Worm (Caenorhabditis elegans) whole organism, L1 larva: ENCODE data around the gene aars-1.
A peak's percentile ranks its signal among the peaks of the same experiment; 100 is the strongest.

ENCODE experiments used
- F16B12.6 ChIP-seq: fragments of 150-350 bp; optimal IDR thresholded peaks from 2 replicates; lab custom pipeline; 2014; ENCODE audit warnings: missing biosample characterization, missing genetic modification characterization
- ceh-63 ChIP-seq: fragments of 200-800 bp; sonication (Bioruptor generic); optimal IDR thresholded peaks from 2 replicates; lab custom pipeline; 2018; ENCODE audit warnings: mild to moderate bottlenecking, missing genetic modification characterization, missing compliant biosample characterization
- ceh-8 ChIP-seq: fragments of 200-800 bp; sonication (Bioruptor generic); optimal IDR thresholded peaks from 2 replicates; lab custom pipeline; 2018; ENCODE audit warnings: mild to moderate bottlenecking, missing genetic modification characterization, moderate library complexity, missing compliant biosample characterization
- efl-1 ChIP-seq, 4 experiments: fragments of 150-350 bp; optimal IDR thresholded peaks in 3 of 4; peaks in 1 of 4; 1 replicate in 1 of 4; 2 replicates in 3 of 4; lab custom pipeline; 2014; ENCODE audit warnings: missing biosample characterization in 2 of 4, missing genetic modification characterization in 2 of 4, missing genetic modification reagents in 2 of 4
- efl-3 ChIP-seq: fragments of 200-800 bp; sonication (Bioruptor generic); optimal IDR thresholded peaks from 2 replicates; lab custom pipeline; 2018; ENCODE audit warnings: mild to moderate bottlenecking, missing genetic modification characterization, missing compliant biosample characterization
- elt-2 ChIP-seq: sonication (generic microtip); optimal IDR thresholded peaks from 2 replicates; lab custom pipeline; 2016; ENCODE audit warnings: missing genetic modification characterization, mild to moderate bottlenecking, inconsistent platforms, missing compliant biosample characterization, missing genetic modification reagents
- elt-3 ChIP-seq, 6 experiments: fragments of 150-350 bp in 1 of 6; sonication (generic microtip); optimal IDR thresholded peaks; 2 replicates each; lab custom pipeline; 2017 to 2018; ENCODE audit warnings: missing biosample characterization in 6 of 6, missing genetic modification characterization in 6 of 6, inconsistent platforms in 1 of 6
- ets-5 ChIP-seq: fragments of 200-800 bp; sonication (Bioruptor generic); IDR thresholded peaks from 2 replicates; pipeline ENCODE4 v1.3.6; 2022; ENCODE audit warnings: missing genetic modification characterization, missing compliant biosample characterization
- fkh-8 ChIP-seq: sonication (generic microtip); optimal IDR thresholded peaks from 2 replicates; lab custom pipeline; 2016; ENCODE audit warnings: mild to moderate bottlenecking, missing genetic modification characterization, missing compliant biosample characterization
- fos-1 ChIP-seq: fragments of 150-350 bp; optimal IDR thresholded peaks from 2 replicates; lab custom pipeline; 2014; ENCODE audit warnings: missing biosample characterization, missing genetic modification characterization
- hlh-17 ChIP-seq: fragments of 200-800 bp; sonication (Bioruptor generic); optimal IDR thresholded peaks from 2 replicates; lab custom pipeline; 2018; ENCODE audit warnings: missing genetic modification characterization, mild to moderate bottlenecking, missing compliant biosample characterization, moderate library complexity, borderline replicate concordance
- hlh-4 ChIP-seq: sonication (generic microtip); optimal IDR thresholded peaks from 2 replicates; lab custom pipeline; 2016; ENCODE audit warnings: mild to moderate bottlenecking, missing genetic modification characterization, missing compliant biosample characterization
- irx-1 ChIP-seq: sonication (generic microtip); optimal IDR thresholded peaks from 2 replicates; lab custom pipeline; 2016; ENCODE audit warnings: missing genetic modification characterization, missing compliant biosample characterization
- isw-1 ChIP-seq: fragments of 200-800 bp; sonication (Bioruptor generic); IDR thresholded peaks from 2 replicates; pipeline ENCODE4 v1.3.6; 2022; ENCODE audit warnings: missing genetic modification characterization, missing compliant biosample characterization
- lin-13 ChIP-seq: fragments of 150-350 bp; optimal IDR thresholded peaks from 2 replicates; lab custom pipeline; 2014; ENCODE audit warnings: missing biosample characterization, missing genetic modification reagents, missing genetic modification characterization
- lin-14 ChIP-seq: fragments of 200-800 bp; sonication (Bioruptor generic); optimal IDR thresholded peaks from 2 replicates; lab custom pipeline; 2018; ENCODE audit warnings: mild to moderate bottlenecking, missing genetic modification characterization, moderate library complexity, missing compliant biosample characterization
- lin-15B ChIP-seq: fragments of 150-350 bp; sonication (generic microtip); optimal IDR thresholded peaks from 3 replicates; lab custom pipeline; 2014; ENCODE audit warnings: missing biosample characterization, missing genetic modification characterization
- lin-39 ChIP-seq: fragments of 150-350 bp; optimal IDR thresholded peaks from 2 replicates; lab custom pipeline; 2014; ENCODE audit warnings: missing biosample characterization, missing genetic modification reagents, missing genetic modification characterization
- lir-3 ChIP-seq: sonication (generic microtip); optimal IDR thresholded peaks from 2 replicates; lab custom pipeline; 2016; ENCODE audit warnings: mild to moderate bottlenecking, missing genetic modification characterization, moderate library complexity, missing compliant biosample characterization; ENCODE audit not compliant: poor library complexity
- mep-1 ChIP-seq: fragments of 150-350 bp; optimal IDR thresholded peaks from 2 replicates; lab custom pipeline; 2014; ENCODE audit warnings: missing biosample characterization, missing genetic modification characterization
- nhr-11 ChIP-seq: fragments of 150-350 bp; optimal IDR thresholded peaks from 2 replicates; lab custom pipeline; 2014; ENCODE audit warnings: missing biosample characterization, missing genetic modification characterization
- nhr-19 ChIP-seq: fragments of 200-800 bp; sonication (Bioruptor generic); conservative IDR thresholded peaks from 2 replicates; pipeline ENCODE4 v1.3.6; 2022; ENCODE audit warnings: missing genetic modification characterization, missing compliant biosample characterization
- nhr-71 ChIP-seq: sonication (generic microtip); optimal IDR thresholded peaks from 2 replicates; lab custom pipeline; 2016; ENCODE audit warnings: mild to moderate bottlenecking, missing genetic modification characterization, moderate library complexity, missing compliant biosample characterization
- nhr-77 ChIP-seq: fragments of 150-350 bp; optimal IDR thresholded peaks from 2 replicates; lab custom pipeline; 2014; ENCODE audit warnings: missing biosample characterization, missing genetic modification characterization
- nhr-84 ChIP-seq: sonication (generic microtip); optimal IDR thresholded peaks from 2 replicates; lab custom pipeline; 2017; ENCODE audit warnings: missing biosample characterization, missing genetic modification characterization
- rnt-1 ChIP-seq: sonication (generic microtip); optimal IDR thresholded peaks from 2 replicates; lab custom pipeline; 2016; ENCODE audit warnings: mild to moderate bottlenecking, missing genetic modification characterization, moderate library complexity, missing compliant biosample characterization
- sptf-1 ChIP-seq: fragments of 150-350 bp; optimal IDR thresholded peaks from 2 replicates; lab custom pipeline; 2014; ENCODE audit warnings: missing biosample characterization, missing genetic modification characterization
- tlp-1 ChIP-seq: fragments of 150-350 bp; optimal IDR thresholded peaks from 2 replicates; lab custom pipeline; 2014; ENCODE audit warnings: missing biosample characterization, missing genetic modification characterization
- unc-130 ChIP-seq: fragments of 150-350 bp; optimal IDR thresholded peaks from 2 replicates; lab custom pipeline; 2017; ENCODE audit warnings: missing biosample characterization, missing genetic modification characterization, inconsistent platforms
- unc-30 ChIP-seq: sonication (generic microtip); optimal IDR thresholded peaks from 2 replicates; lab custom pipeline; 2017; ENCODE audit warnings: missing biosample characterization, missing genetic modification characterization
- vab-15 ChIP-seq: sonication (generic microtip); optimal IDR thresholded peaks from 2 replicates; lab custom pipeline; 2017; ENCODE audit warnings: missing genotype, mild to moderate bottlenecking, missing genetic modification characterization, missing compliant biosample characterization
- xbp-1 ChIP-seq: sonication (generic microtip); optimal IDR thresholded peaks from 2 replicates; lab custom pipeline; 2016; ENCODE audit warnings: missing genetic modification characterization, missing compliant biosample characterization
- zag-1 ChIP-seq: fragments of 150-350 bp; optimal IDR thresholded peaks from 2 replicates; lab custom pipeline; 2014; ENCODE audit warnings: missing biosample characterization, missing genetic modification characterization
- ztf-11 ChIP-seq, 2 experiments: sonication (generic microtip); optimal IDR thresholded peaks; 2 replicates each; lab custom pipeline; 2016 to 2017; ENCODE audit warnings: missing genetic modification characterization in 2 of 2, missing biosample characterization in 1 of 2, missing compliant biosample characterization in 1 of 2
- ztf-4 ChIP-seq: fragments of 150-350 bp; optimal IDR thresholded peaks from 2 replicates; lab custom pipeline; 2014; ENCODE audit warnings: missing biosample characterization, missing genetic modification characterization

Gene aars-1

DNA sequence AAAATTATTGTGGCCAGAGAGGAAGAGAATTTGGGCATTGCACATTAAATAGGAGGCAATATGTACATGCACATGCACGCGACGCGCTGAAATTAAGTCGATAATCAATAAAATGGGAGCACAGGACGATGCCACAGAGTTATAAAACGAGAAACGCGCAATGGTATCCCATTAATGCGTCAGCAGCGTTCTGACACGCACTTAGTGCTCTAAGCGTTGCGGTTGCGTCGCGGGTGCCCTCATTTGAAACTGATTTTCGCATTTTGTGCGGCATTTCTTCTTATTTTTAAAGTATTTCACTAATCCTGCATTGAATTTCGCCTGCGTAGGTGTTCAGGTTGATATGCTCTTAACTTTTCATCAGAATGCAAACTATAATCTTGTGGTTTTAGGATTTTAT is 11.3 kb downstream of the aars-1 start, which contains the start of gene rsp-1 (continued):
- TF ChIP-seq xbp-1 (tag; lab: Kevin White, UChicago) (peak; percentile 90), rnt-1 (tag; lab: Kevin White, UChicago) (peak; percentile 94), unc-30 (tag; lab: Kevin White, UChicago) (no peak), tlp-1 (tag; lab: Kevin White, UChicago) (no peak), lir-3 (tag; lab: Kevin White, UChicago) (peak; percentile 68), ztf-4 (peak; percentile 84)

- TF ChIP-seq nhr-84 (tag; lab: Kevin White, UChicago) (no peak), fkh-8 (no peak), nhr-77 (tag; lab: Kevin White, UChicago) (no peak), lin-39 (tag; lab: Kevin White, UChicago) (no peak), lin-13 (GFP tag; lab: Kevin White, UChicago) (no peak), isw-1 (no peak)
Observed at ce11 chrII:11452498-11453005, 11.7 kb downstream of the aars-1 start, which contains the start of gene rsp-2. Gene rsp-2 (minus strand): TSS chrII:11452955.

ce11 chrII:11451738-11452137 is 12.6 kb downstream of the aars-1 start:
- TF ChIP-seq lin-15B (no peak), elt-3 (tag; optimal IDR thresholded peaks at IDR 0.05; lab: Kevin White, UChicago) (no peak), rnt-1 (tag; lab: Kevin White, UChicago) (no peak), efl-3 (GFP tag; lab: Kevin White, UChicago) (no peak), ztf-11 (tag; optimal IDR thresholded peaks at IDR 0.05; lab: Kevin White, UChicago) (no peak), fos-1 (tag; lab: Kevin White, UChicago) (no peak), nhr-19 (no peak), nhr-77 (tag; lab: Kevin White, UChicago) (no peak), mep-1 (tag; lab: Kevin White, UChicago) (no peak), nhr-11 (tag; lab: Kevin White, UChicago) (no peak), isw-1 (no peak), hlh-4 (tag; lab: Kevin White, UChicago) (no peak), nhr-71 (tag; lab: Kevin White, UChicago) (no peak), ztf-4 (no peak), ets-5 (no peak), hlh-17 (GFP tag; lab: Kevin White, UChicago) (no peak), ceh-8 (GFP tag; lab: Kevin White, UChicago) (no peak), lin-14 (no peak), sptf-1 (no peak), zag-1 (no peak)

DNA sequence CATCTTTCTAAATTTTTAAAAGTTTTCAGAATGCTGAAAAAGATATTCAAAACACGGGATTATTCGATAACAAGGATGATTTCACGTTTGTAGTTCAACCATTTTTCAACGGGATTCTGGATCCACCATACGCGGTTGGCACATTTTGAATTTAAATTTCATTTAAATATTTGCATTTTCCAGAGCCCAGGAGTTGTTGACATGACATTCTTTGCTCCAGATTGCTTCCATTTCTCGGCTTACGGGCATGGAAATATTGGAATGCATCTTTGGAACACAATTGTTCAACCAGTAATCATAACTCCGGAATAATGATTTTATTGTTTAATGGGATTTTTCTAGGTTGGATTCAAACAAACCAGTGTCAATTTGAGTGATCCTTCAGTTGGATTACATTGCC is 13.4 kb downstream of the aars-1 start:
- TF ChIP-seq vab-15 (tag; lab: Kevin White, UChicago) (no peak), ceh-63 (GFP tag; lab: Kevin White, UChicago) (no peak), ceh-8 (GFP tag; lab: Kevin White, UChicago) (no peak), nhr-77 (tag; lab: Kevin White, UChicago) (no peak), fos-1 (tag; lab: Kevin White, UChicago) (no peak), efl-1 (optimal IDR thresholded peaks at IDR 0.05; lab: Kevin White, UChicago) (no peak), efl-1 (GFP tag; optimal IDR thresholded peaks at IDR 0.05 in 1 of 2; lab: Kevin White, UChicago) (peak in 1 of 2 experiments; percentile 26), irx-1 (no peak)

ce11 chrII:11448753-11449152 is 15.5 kb downstream of the aars-1 start, which contains the start of gene W02B12.1:
Gene W02B12.1 (plus strand): TSS chrII:11449021.
- TF ChIP-seq unc-130 (tag; lab: Kevin White, UChicago) = no peak
- TF ChIP-seq elt-2 (tag; lab: Kevin White, UChicago) = peak; percentile 57
- no peak for TF ChIP-seq F16B12.6 (tag; lab: Kevin White, UChicago)
- no peak for TF ChIP-seq vab-15 (tag; lab: Kevin White, UChicago)
